Worm (Caenorhabditis elegans) whole organism, L1 larva: ENCODE results near the gene F23F12.13.
A peak's percentile ranks its signal among the peaks of the same experiment; 100 is the strongest.

Source experiments
- C34B4.2 ChIP-seq: sonication (generic microtip); optimal IDR thresholded peaks from 2 replicates; lab custom pipeline; 2017; ENCODE audit warnings: mild to moderate bottlenecking, missing genetic modification characterization, missing compliant biosample characterization
- F16B12.6 ChIP-seq: fragments of 150-350 bp; optimal IDR thresholded peaks from 2 replicates; lab custom pipeline; 2014; ENCODE audit warnings: missing biosample characterization, missing genetic modification characterization
- Y116A8C.19 ChIP-seq: sonication (generic microtip); optimal IDR thresholded peaks from 2 replicates; lab custom pipeline; 2016; ENCODE audit warnings: missing compliant biosample characterization, missing genetic modification characterization, borderline replicate concordance
- aly-2 ChIP-seq: fragments of 150-350 bp; optimal IDR thresholded peaks from 2 replicates; lab custom pipeline; 2014; ENCODE audit warnings: missing biosample characterization, missing genetic modification characterization
- blmp-1 ChIP-seq: fragments of 150-350 bp; optimal IDR thresholded peaks from 2 replicates; lab custom pipeline; 2014; ENCODE audit warnings: missing biosample characterization, missing genetic modification characterization
- ceh-63 ChIP-seq: fragments of 200-800 bp; sonication (Bioruptor generic); optimal IDR thresholded peaks from 2 replicates; lab custom pipeline; 2018; ENCODE audit warnings: mild to moderate bottlenecking, missing genetic modification characterization, missing compliant biosample characterization
- ceh-8 ChIP-seq: fragments of 200-800 bp; sonication (Bioruptor generic); optimal IDR thresholded peaks from 2 replicates; lab custom pipeline; 2018; ENCODE audit warnings: mild to moderate bottlenecking, missing genetic modification characterization, moderate library complexity, missing compliant biosample characterization
- ceh-82 ChIP-seq, 3 experiments: fragments of 150-350 bp in 1 of 3; sonication (generic microtip) in 2 of 3; optimal IDR thresholded peaks; 2 replicates each; lab custom pipeline; 2014 to 2017; ENCODE audit warnings: missing biosample characterization in 3 of 3, missing genetic modification characterization in 3 of 3
- efl-1 ChIP-seq, 4 experiments: fragments of 150-350 bp; optimal IDR thresholded peaks in 3 of 4; peaks in 1 of 4; 1 replicate in 1 of 4; 2 replicates in 3 of 4; lab custom pipeline; 2014; ENCODE audit warnings: missing biosample characterization in 2 of 4, missing genetic modification characterization in 2 of 4, missing genetic modification reagents in 2 of 4
- efl-3 ChIP-seq: fragments of 200-800 bp; sonication (Bioruptor generic); optimal IDR thresholded peaks from 2 replicates; lab custom pipeline; 2018; ENCODE audit warnings: mild to moderate bottlenecking, missing genetic modification characterization, missing compliant biosample characterization
- elt-2 ChIP-seq: sonication (generic microtip); optimal IDR thresholded peaks from 2 replicates; lab custom pipeline; 2016; ENCODE audit warnings: missing genetic modification characterization, mild to moderate bottlenecking, inconsistent platforms, missing compliant biosample characterization, missing genetic modification reagents
- elt-3 ChIP-seq, 6 experiments: fragments of 150-350 bp in 1 of 6; sonication (generic microtip); optimal IDR thresholded peaks; 2 replicates each; lab custom pipeline; 2017 to 2018; ENCODE audit warnings: missing biosample characterization in 6 of 6, missing genetic modification characterization in 6 of 6, inconsistent platforms in 1 of 6
- ets-5 ChIP-seq: fragments of 200-800 bp; sonication (Bioruptor generic); IDR thresholded peaks from 2 replicates; pipeline ENCODE4 v1.3.6; 2022; ENCODE audit warnings: missing genetic modification characterization, missing compliant biosample characterization
- fkh-10 ChIP-seq: sonication (generic microtip); optimal IDR thresholded peaks from 2 replicates; lab custom pipeline; 2017; ENCODE audit warnings: missing biosample characterization, missing genetic modification reagents, missing genetic modification characterization
- fkh-8 ChIP-seq: sonication (generic microtip); optimal IDR thresholded peaks from 2 replicates; lab custom pipeline; 2016; ENCODE audit warnings: mild to moderate bottlenecking, missing genetic modification characterization, missing compliant biosample characterization
- fos-1 ChIP-seq: fragments of 150-350 bp; optimal IDR thresholded peaks from 2 replicates; lab custom pipeline; 2014; ENCODE audit warnings: missing biosample characterization, missing genetic modification characterization
- hlh-17 ChIP-seq: fragments of 200-800 bp; sonication (Bioruptor generic); optimal IDR thresholded peaks from 2 replicates; lab custom pipeline; 2018; ENCODE audit warnings: missing genetic modification characterization, mild to moderate bottlenecking, missing compliant biosample characterization, moderate library complexity, borderline replicate concordance
- irx-1 ChIP-seq: sonication (generic microtip); optimal IDR thresholded peaks from 2 replicates; lab custom pipeline; 2016; ENCODE audit warnings: missing genetic modification characterization, missing compliant biosample characterization
- lin-13 ChIP-seq: fragments of 150-350 bp; optimal IDR thresholded peaks from 2 replicates; lab custom pipeline; 2014; ENCODE audit warnings: missing biosample characterization, missing genetic modification reagents, missing genetic modification characterization
- lin-14 ChIP-seq: fragments of 200-800 bp; sonication (Bioruptor generic); optimal IDR thresholded peaks from 2 replicates; lab custom pipeline; 2018; ENCODE audit warnings: mild to moderate bottlenecking, missing genetic modification characterization, moderate library complexity, missing compliant biosample characterization
- lin-35 ChIP-seq, 2 experiments: fragments of 150-350 bp; optimal IDR thresholded peaks; 2 replicates each; lab custom pipeline; 2014; ENCODE audit warnings: missing biosample characterization in 2 of 2, missing genetic modification characterization in 2 of 2, missing genetic modification reagents in 2 of 2
- lin-39 ChIP-seq: fragments of 150-350 bp; optimal IDR thresholded peaks from 2 replicates; lab custom pipeline; 2014; ENCODE audit warnings: missing biosample characterization, missing genetic modification reagents, missing genetic modification characterization
- lir-3 ChIP-seq: sonication (generic microtip); optimal IDR thresholded peaks from 2 replicates; lab custom pipeline; 2016; ENCODE audit warnings: mild to moderate bottlenecking, missing genetic modification characterization, moderate library complexity, missing compliant biosample characterization; ENCODE audit not compliant: poor library complexity
- lsy-2 ChIP-seq, 2 experiments: fragments of 150-350 bp; optimal IDR thresholded peaks; 2 replicates each; lab custom pipeline; 2014; ENCODE audit warnings: missing biosample characterization in 2 of 2, missing genetic modification characterization in 2 of 2
- mdl-1 ChIP-seq, 2 experiments: fragments of 150-350 bp; optimal IDR thresholded peaks; 2 replicates each; lab custom pipeline; 2014 to 2017; ENCODE audit warnings: missing biosample characterization in 2 of 2, missing genetic modification characterization in 2 of 2, inconsistent platforms in 1 of 2
- mef-2 ChIP-seq: fragments of 150-350 bp; optimal IDR thresholded peaks from 2 replicates; lab custom pipeline; 2014; ENCODE audit warnings: missing biosample characterization, missing genetic modification characterization
- nhr-11 ChIP-seq: fragments of 150-350 bp; optimal IDR thresholded peaks from 2 replicates; lab custom pipeline; 2014; ENCODE audit warnings: missing biosample characterization, missing genetic modification characterization
- nhr-20 ChIP-seq: sonication (generic microtip); optimal IDR thresholded peaks from 2 replicates; lab custom pipeline; 2016; ENCODE audit warnings: mild to moderate bottlenecking, missing genetic modification characterization, missing compliant biosample characterization
- nhr-237 ChIP-seq: fragments of 150-350 bp; optimal IDR thresholded peaks from 2 replicates; lab custom pipeline; 2014; ENCODE audit warnings: missing biosample characterization, missing genetic modification characterization
- nhr-47 ChIP-seq: sonication (generic microtip); optimal IDR thresholded peaks from 2 replicates; lab custom pipeline; 2016; ENCODE audit warnings: mild to moderate bottlenecking, missing genetic modification characterization, moderate library complexity, missing compliant biosample characterization
- nhr-71 ChIP-seq: sonication (generic microtip); optimal IDR thresholded peaks from 2 replicates; lab custom pipeline; 2016; ENCODE audit warnings: mild to moderate bottlenecking, missing genetic modification characterization, moderate library complexity, missing compliant biosample characterization
- nhr-77 ChIP-seq: fragments of 150-350 bp; optimal IDR thresholded peaks from 2 replicates; lab custom pipeline; 2014; ENCODE audit warnings: missing biosample characterization, missing genetic modification characterization
- nhr-85 ChIP-seq: sonication (generic microtip); peaks from one replicate; lab custom pipeline; 2016; ENCODE audit warnings: missing genetic modification characterization, inconsistent platforms, missing compliant biosample characterization
- nhr-90 ChIP-seq: sonication (generic microtip); optimal IDR thresholded peaks from 2 replicates; lab custom pipeline; 2016; ENCODE audit warnings: mild to moderate bottlenecking, missing genetic modification characterization, missing compliant biosample characterization; ENCODE audit not compliant: poor library complexity
- pax-3 ChIP-seq: fragments of 200-800 bp; sonication (Bioruptor generic); optimal IDR thresholded peaks from 2 replicates; lab custom pipeline; 2018; ENCODE audit warnings: mild to moderate bottlenecking, missing genetic modification characterization, moderate library complexity, missing compliant biosample characterization
- pqm-1 ChIP-seq: sonication (generic microtip); optimal IDR thresholded peaks from 3 replicates; lab custom pipeline; 2017; ENCODE audit warnings: missing biosample characterization, missing genetic modification characterization
- rnt-1 ChIP-seq: sonication (generic microtip); optimal IDR thresholded peaks from 2 replicates; lab custom pipeline; 2016; ENCODE audit warnings: mild to moderate bottlenecking, missing genetic modification characterization, moderate library complexity, missing compliant biosample characterization
- skn-1 ChIP-seq: fragments of 150-350 bp; optimal IDR thresholded peaks from 2 replicates; lab custom pipeline; 2014; ENCODE audit warnings: missing biosample characterization, missing genetic modification characterization
- snpc-4 ChIP-seq: fragments of 150-350 bp; optimal IDR thresholded peaks from 2 replicates; lab custom pipeline; 2014; ENCODE audit warnings: missing biosample characterization, missing genetic modification characterization
- snu-23 ChIP-seq: sonication (generic microtip); optimal IDR thresholded peaks from 2 replicates; lab custom pipeline; 2016; ENCODE audit warnings: missing genetic modification characterization, missing compliant biosample characterization
- sptf-1 ChIP-seq: fragments of 150-350 bp; optimal IDR thresholded peaks from 2 replicates; lab custom pipeline; 2014; ENCODE audit warnings: missing biosample characterization, missing genetic modification characterization
- tbx-2 ChIP-seq: sonication (generic microtip); optimal IDR thresholded peaks from 2 replicates; lab custom pipeline; 2016; ENCODE audit warnings: missing genetic modification characterization, missing compliant biosample characterization
- unc-130 ChIP-seq: fragments of 150-350 bp; optimal IDR thresholded peaks from 2 replicates; lab custom pipeline; 2017; ENCODE audit warnings: missing biosample characterization, missing genetic modification characterization, inconsistent platforms
- zip-4 ChIP-seq: fragments of 200-800 bp; sonication (Bioruptor generic); optimal IDR thresholded peaks from 2 replicates; lab custom pipeline; 2018; ENCODE audit warnings: mild to moderate bottlenecking, missing genetic modification characterization, moderate library complexity, missing compliant biosample characterization
- ztf-4 ChIP-seq: fragments of 150-350 bp; optimal IDR thresholded peaks from 2 replicates; lab custom pipeline; 2014; ENCODE audit warnings: missing biosample characterization, missing genetic modification characterization

Gene F23F12.13

ce11 chrIII:6508327-6508726 lies 12.9 kb downstream of the F23F12.13 start (continued):
- peak; percentile 72 for TF ChIP-seq nhr-85 (tag; lab: Kevin White, UChicago)
- TF ChIP-seq snu-23 (GFP tag; lab: Kevin White, UChicago), result peak; percentile 28
- no peak for TF ChIP-seq fos-1 (tag; lab: Kevin White, UChicago)
- peak in 1 of 2 experiments; percentile 33 for TF ChIP-seq lin-35 (GFP tag; optimal IDR thresholded peaks at IDR 0.05; lab: Kevin White, UChicago)
- no peak for TF ChIP-seq irx-1 (tag; lab: Kevin White, UChicago)
- peak; percentile 8 for TF ChIP-seq lin-14
- TF ChIP-seq mef-2 (tag; lab: Kevin White, UChicago), result no peak
- TF ChIP-seq nhr-77 (tag; lab: Kevin White, UChicago), result no peak
- TF ChIP-seq Y116A8C.19 (tag; lab: Kevin White, UChicago), result no peak
- no peak for TF ChIP-seq ceh-8
- TF ChIP-seq C34B4.2 (tag; lab: Kevin White, UChicago), result no peak

- TF ChIP-seq elt-3 (tag; optimal IDR thresholded peaks at IDR 0.05; lab: Kevin White, UChicago) (peak in 2 of 6 experiments; percentile 31 to 93), aly-2 (tag; lab: Kevin White, UChicago) (no peak), tbx-2 (tag; lab: Kevin White, UChicago) (no peak), fkh-8 (no peak), pax-3 (tag; lab: Kevin White, UChicago) (no peak), ceh-63 (no peak), lin-14 (peak; percentile 26), nhr-90 (tag; lab: Kevin White, UChicago) (peak; percentile 31), nhr-85 (tag; lab: Kevin White, UChicago) (peak; percentile 75), efl-3 (GFP tag; lab: Kevin White, UChicago) (no peak), nhr-237 (tag; lab: Kevin White, UChicago) (no peak), elt-2 (tag; lab: Kevin White, UChicago) (no peak), skn-1 (tag; lab: Kevin White, UChicago) (no peak), C34B4.2 (tag; lab: Kevin White, UChicago) (no peak), F16B12.6 (no peak), fos-1 (tag; lab: Kevin White, UChicago) (no peak), fkh-10 (GFP tag; lab: Kevin White, UChicago) (no peak), sptf-1 (tag; lab: Kevin White, UChicago) (no peak), ets-5 (GFP tag; lab: Robert Waterston, UW) (no peak), nhr-11 (tag; lab: Kevin White, UChicago) (no peak), lin-13 (GFP tag; lab: Kevin White, UChicago) (no peak), lir-3 (tag; lab: Kevin White, UChicago) (no peak), nhr-20 (tag; lab: Kevin White, UChicago) (peak; percentile 37), nhr-71 (tag; lab: Kevin White, UChicago) (peak; percentile 54), lin-39 (tag; lab: Kevin White, UChicago) (no peak), blmp-1 (tag; lab: Kevin White, UChicago) (peak; percentile 29), snpc-4 (no peak), zip-4 (GFP tag; lab: Kevin White, UChicago) (no peak), mdl-1 (tag; optimal IDR thresholded peaks at IDR 0.05; lab: Kevin White, UChicago) (no peak), efl-1 (optimal IDR thresholded peaks at IDR 0.05; lab: Kevin White, UChicago) (no peak), efl-1 (GFP tag; optimal IDR thresholded peaks at IDR 0.05 in 1 of 2; lab: Kevin White, UChicago) (peak in 1 of 2 experiments; percentile 5), rnt-1 (tag; lab: Kevin White, UChicago) (no peak), lin-35 (GFP tag; optimal IDR thresholded peaks at IDR 0.05; lab: Kevin White, UChicago) (peak in 1 of 2 experiments; percentile 31), pqm-1 (tag; lab: Kevin White, UChicago) (no peak), snu-23 (GFP tag; lab: Kevin White, UChicago) (no peak), nhr-47 (tag; lab: Kevin White, UChicago) (no peak), hlh-17 (GFP tag; lab: Kevin White, UChicago) (no peak), ztf-4 (no peak), ceh-82 (tag; optimal IDR thresholded peaks at IDR 0.05; lab: Kevin White, UChicago) (no peak), lsy-2 (tag; optimal IDR thresholded peaks at IDR 0.05; lab: Kevin White, UChicago) (peak in 1 of 2 experiments; percentile 15), unc-130 (tag; lab: Kevin White, UChicago) (no peak)
- TF ChIP-seq, all 84 proteins: peak for 10
Observed at ce11 chrIII:6509301-6509700, 13.8 kb downstream of the F23F12.13 start.
